Fruit fly (Drosophila melanogaster): ENCODE data around the gene CG3815.

dm6 chrX:6266092-6266491, 29.1 kb upstream of the CG3815 start:
- TF ChIP-seq psq (optimal IDR thresholded peaks at IDR 0.05) (no peak), ttk (optimal IDR thresholded peaks at IDR 0.05) (peak; percentile 51), insv (optimal IDR thresholded peaks at IDR 0.05) (no peak), Sin3A (optimal IDR thresholded peaks at IDR 0.05) (no peak), h (optimal IDR thresholded peaks at IDR 0.05) (no peak)
